In the genomic region with DNA sequence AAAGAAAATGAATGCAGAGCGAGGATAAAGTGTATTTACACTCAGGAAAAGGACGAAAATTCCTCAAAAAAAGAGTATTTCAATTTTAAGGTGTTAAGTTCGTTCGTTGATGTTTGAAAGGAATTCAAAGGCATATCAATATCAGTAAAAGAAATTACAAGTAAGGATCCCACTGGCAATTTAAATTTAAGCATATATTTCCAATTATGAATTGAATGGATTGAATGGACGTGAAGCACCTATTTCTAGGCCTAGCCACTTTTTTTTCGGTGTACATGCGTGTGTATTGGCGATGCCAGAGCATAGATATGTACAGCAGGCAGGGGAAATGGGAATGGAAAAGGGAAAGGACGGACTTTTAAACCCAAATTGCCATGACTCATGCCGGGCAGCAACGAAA, we compare ENCODE assay signal across 1 fruit fly cellular context.
TF ChIP-seq lines count a peak whose summit lies in the region.

No protein-coding gene starts in this region.

TF ChIP-seq in whole organism, embryonic, 481 proteins besides CTCF, POLR2A, EP300 and RAD21 (continued from another document):
- no peak for TF ChIP-seq bowl (GFP tag; IDR thresholded peaks at IDR 0.05; lab: Robert Waterston, UW)
- TF ChIP-seq chm (GFP tag; IDR thresholded peaks at IDR 0.05; lab: Robert Waterston, UW) = no peak
- no peak for TF ChIP-seq CG2678 (tag; optimal IDR thresholded peaks at IDR 0.05; lab: Kevin White, UChicago)
- TF ChIP-seq Max (GFP tag; optimal IDR thresholded peaks at IDR 0.05; lab: Kevin White, UChicago) = peak; percentile 11
- no peak for TF ChIP-seq CG17802 (tag; optimal IDR thresholded peaks at IDR 0.05; lab: Kevin White, UChicago)
- TF ChIP-seq Adf1 (GFP tag; IDR thresholded peaks at IDR 0.05; lab: Robert Waterston, UW) = no peak
- TF ChIP-seq knrl (GFP tag; IDR thresholded peaks at IDR 0.05; lab: Robert Waterston, UW; ENCODE audit: partially characterized antibody) = no peak
- peak; percentile 21 for TF ChIP-seq Hsf (GFP tag; optimal IDR thresholded peaks at IDR 0.05; lab: Kevin White, UChicago)
- peak; percentile 1 for TF ChIP-seq fd96Cb (tag; optimal IDR thresholded peaks at IDR 0.05; lab: Kevin White, UChicago)
- TF ChIP-seq CG16815 (GFP tag; optimal IDR thresholded peaks at IDR 0.05; lab: Kevin White, UChicago) = peak; percentile 16
- no peak for TF ChIP-seq CG8281 (tag; optimal IDR thresholded peaks at IDR 0.05; lab: Kevin White, UChicago)
- no peak for TF ChIP-seq gcm2 (GFP tag; optimal IDR thresholded peaks at IDR 0.05; lab: Kevin White, UChicago)
- no peak for TF ChIP-seq Ada2b (GFP tag; IDR thresholded peaks at IDR 0.05; lab: Robert Waterston, UW)
- TF ChIP-seq D19A (tag; optimal IDR thresholded peaks at IDR 0.05; lab: Kevin White, UChicago) = peak; percentile 27
- peak; percentile 22 for TF ChIP-seq pum (GFP tag; optimal IDR thresholded peaks at IDR 0.05; lab: Kevin White, UChicago)
- peak; percentile 66 for TF ChIP-seq sens (GFP tag; lab: Kevin White, UChicago)
- no peak for TF ChIP-seq CG14965 (GFP tag; optimal IDR thresholded peaks at IDR 0.05; lab: Kevin White, UChicago; ENCODE audit: borderline replicate concordance)
- no peak for TF ChIP-seq Sin3A (optimal IDR thresholded peaks at IDR 0.05; lab: Kevin White, UChicago)
- peak; percentile 73 for TF ChIP-seq dmrt11E (tag; optimal IDR thresholded peaks at IDR 0.05; lab: Kevin White, UChicago)
- TF ChIP-seq vnd (GFP tag; IDR thresholded peaks at IDR 0.05; lab: Robert Waterston, UW; ENCODE audit: partially characterized antibody) = no peak
- peak; percentile 53 for TF ChIP-seq row (GFP tag; IDR thresholded peaks at IDR 0.05; lab: Robert Waterston, UW)
- TF ChIP-seq pros (GFP tag; optimal IDR thresholded peaks at IDR 0.05; lab: Kevin White, UChicago) = no peak
- peak; percentile 80 for TF ChIP-seq zen (tag; optimal IDR thresholded peaks at IDR 0.05; lab: Kevin White, UChicago)
- TF ChIP-seq CG33557 (GFP tag; optimal IDR thresholded peaks at IDR 0.05; lab: Kevin White, UChicago) = peak; percentile 54
- peak; percentile 41; the same call in 1 of the 3 replicates for TF ChIP-seq CG17361 (GFP tag; IDR thresholded peaks at IDR 0.05; lab: Robert Waterston, UW)
- TF ChIP-seq chinmo (GFP tag; IDR thresholded peaks at IDR 0.05; lab: Robert Waterston, UW; ENCODE audit: partially characterized antibody) = no peak
- TF ChIP-seq Ets65A (GFP tag; lab: Kevin White, UChicago) = peak; percentile 54
- TF ChIP-seq mirr (GFP tag; optimal IDR thresholded peaks at IDR 0.05; lab: Kevin White, UChicago) = no peak
- no peak for TF ChIP-seq maf-S (GFP tag; optimal IDR thresholded peaks at IDR 0.05; lab: Kevin White, UChicago)
- no peak for TF ChIP-seq CG1792 (GFP tag; optimal IDR thresholded peaks at IDR 0.05; lab: Kevin White, UChicago)
- peak; percentile 62 for TF ChIP-seq CG2712 (tag; optimal IDR thresholded peaks at IDR 0.05; lab: Kevin White, UChicago)
- TF ChIP-seq gem (tag; optimal IDR thresholded peaks at IDR 0.05; lab: Kevin White, UChicago) = peak; percentile 63
- no peak for TF ChIP-seq CG1832 (GFP tag; optimal IDR thresholded peaks at IDR 0.05; lab: Kevin White, UChicago)
- TF ChIP-seq CG10654 (GFP tag; optimal IDR thresholded peaks at IDR 0.05; lab: Kevin White, UChicago) = no peak
- TF ChIP-seq CG7556 (GFP tag; optimal IDR thresholded peaks at IDR 0.05; lab: Kevin White, UChicago) = peak; percentile 47
- TF ChIP-seq cato (GFP tag; optimal IDR thresholded peaks at IDR 0.05; lab: Kevin White, UChicago; ENCODE audit: borderline replicate concordance) = no peak
- peak; percentile 38 for TF ChIP-seq Atf-2 (GFP tag; optimal IDR thresholded peaks at IDR 0.05; lab: Kevin White, UChicago)
- peak in 1 of 2 experiments; percentile 14 for TF ChIP-seq bsh (GFP tag; optimal IDR thresholded peaks at IDR 0.05; lab: Kevin White, UChicago)
- no peak for TF ChIP-seq CG15011 (GFP tag; optimal IDR thresholded peaks at IDR 0.05; lab: Kevin White, UChicago)
- TF ChIP-seq zf30C (GFP tag; optimal IDR thresholded peaks at IDR 0.05; lab: Kevin White, UChicago) = peak; percentile 98
- peak; percentile 24 for TF ChIP-seq lmd (GFP tag; IDR thresholded peaks at IDR 0.05; lab: Robert Waterston, UW)
- no peak for TF ChIP-seq Hmx (GFP tag; optimal IDR thresholded peaks at IDR 0.05; lab: Kevin White, UChicago)
- no peak for TF ChIP-seq sens-2 (GFP tag; IDR thresholded peaks at IDR 0.05; lab: Robert Waterston, UW)
- TF ChIP-seq sd (tag; optimal IDR thresholded peaks at IDR 0.05; lab: Kevin White, UChicago) = no peak
- peak; percentile 68 for TF ChIP-seq CG17829 (tag; optimal IDR thresholded peaks at IDR 0.05; lab: Kevin White, UChicago)
- no peak for TF ChIP-seq sqz (GFP tag; optimal IDR thresholded peaks at IDR 0.05; lab: Kevin White, UChicago)
- TF ChIP-seq ind (GFP tag; optimal IDR thresholded peaks at IDR 0.05; lab: Kevin White, UChicago) = no peak
- no peak for TF ChIP-seq BEAF-32 (GFP tag; optimal IDR thresholded peaks at IDR 0.05; lab: Kevin White, UChicago)
- TF ChIP-seq ac (GFP tag; optimal IDR thresholded peaks at IDR 0.05; lab: Kevin White, UChicago) = peak; percentile 27
- TF ChIP-seq CG8359 (GFP tag; optimal IDR thresholded peaks at IDR 0.05; lab: Kevin White, UChicago; ENCODE audit: borderline replicate concordance) = no peak
- 0 out of 2 replicates have a peak, but pooled peaks have one; percentile 19 for TF ChIP-seq CG10959 (GFP tag; IDR thresholded peaks at IDR 0.05; lab: Robert Waterston, UW)
- no peak for TF ChIP-seq CG11723 (GFP tag; optimal IDR thresholded peaks at IDR 0.05; lab: Kevin White, UChicago)
- no peak for TF ChIP-seq Deaf1 (tag; optimal IDR thresholded peaks at IDR 0.05; lab: Kevin White, UChicago)
- TF ChIP-seq CG3281 (GFP tag; optimal IDR thresholded peaks at IDR 0.05; lab: Kevin White, UChicago) = no peak
- no peak for TF ChIP-seq wdn (GFP tag; IDR thresholded peaks at IDR 0.05; lab: Robert Waterston, UW)
- TF ChIP-seq Xrp1 (GFP tag; IDR thresholded peaks at IDR 0.05; lab: Robert Waterston, UW) = peak; percentile 59; the same call in 1 of the 2 replicates
- no peak for TF ChIP-seq tx (GFP tag; optimal IDR thresholded peaks at IDR 0.05; lab: Kevin White, UChicago)
- TF ChIP-seq CG16863 (GFP tag; optimal IDR thresholded peaks at IDR 0.05; lab: Kevin White, UChicago) = peak; percentile 5
- TF ChIP-seq rib (GFP tag; IDR thresholded peaks at IDR 0.05; lab: Robert Waterston, UW) = no peak
- no peak for TF ChIP-seq HLH3B (GFP tag; IDR thresholded peaks at IDR 0.05; lab: Robert Waterston, UW)
- TF ChIP-seq CG4820 (GFP tag; optimal IDR thresholded peaks at IDR 0.05; lab: Kevin White, UChicago) = no peak
- no peak for TF ChIP-seq sisA (GFP tag; IDR thresholded peaks at IDR 0.05; lab: Robert Waterston, UW)
- TF ChIP-seq CG6689 (GFP tag; IDR thresholded peaks at IDR 0.05; lab: Robert Waterston, UW) = no peak
- no peak for TF ChIP-seq B-H1 (GFP tag; IDR thresholded peaks at IDR 0.05; lab: Robert Waterston, UW)
- TF ChIP-seq nmo (GFP tag; optimal IDR thresholded peaks at IDR 0.05; lab: Kevin White, UChicago) = peak; percentile 25
- peak; percentile 17 for TF ChIP-seq trem (tag; optimal IDR thresholded peaks at IDR 0.05; lab: Kevin White, UChicago)
- peak; percentile 22 for TF ChIP-seq kay (GFP tag; optimal IDR thresholded peaks at IDR 0.05; lab: Kevin White, UChicago)
- TF ChIP-seq CG10979 (tag; optimal IDR thresholded peaks at IDR 0.05; lab: Kevin White, UChicago) = peak; percentile 32
- peak; percentile 23 for TF ChIP-seq CG1233 (GFP tag; optimal IDR thresholded peaks at IDR 0.05; lab: Kevin White, UChicago)
- no peak for TF ChIP-seq B-H2 (GFP tag; optimal IDR thresholded peaks at IDR 0.05; lab: Kevin White, UChicago)
- TF ChIP-seq lab (GFP tag; optimal IDR thresholded peaks at IDR 0.05; lab: Kevin White, UChicago) = no peak
- TF ChIP-seq CG42726 (GFP tag; IDR thresholded peaks at IDR 0.05; lab: Robert Waterston, UW; ENCODE audit: partially characterized antibody) = no peak
- TF ChIP-seq abd-A (tag; optimal IDR thresholded peaks at IDR 0.05; lab: Kevin White, UChicago) = no peak
- TF ChIP-seq Med (GFP tag; lab: Kevin White, UChicago) = no peak
- TF ChIP-seq Trl (optimal IDR thresholded peaks at IDR 0.05; lab: Kevin White, UChicago) = no peak
- peak; percentile 5 for TF ChIP-seq Trl (GFP tag; optimal IDR thresholded peaks at IDR 0.05; lab: Kevin White, UChicago)
- no peak for TF ChIP-seq CG4360 (GFP tag; IDR thresholded peaks at IDR 0.05; lab: Robert Waterston, UW)
- TF ChIP-seq kah (GFP tag; optimal IDR thresholded peaks at IDR 0.05; lab: Kevin White, UChicago) = no peak
- peak; percentile 33 for TF ChIP-seq grn (GFP tag; optimal IDR thresholded peaks at IDR 0.05; lab: Kevin White, UChicago)
- TF ChIP-seq CG15601 (tag; optimal IDR thresholded peaks at IDR 0.05; lab: Kevin White, UChicago) = no peak
- peak; percentile 23 for TF ChIP-seq CG8924 (tag; optimal IDR thresholded peaks at IDR 0.05; lab: Kevin White, UChicago)
- TF ChIP-seq CG2116 (GFP tag; optimal IDR thresholded peaks at IDR 0.05; lab: Kevin White, UChicago) = no peak
- no peak for TF ChIP-seq CG14441 (GFP tag; IDR thresholded peaks at IDR 0.05; lab: Robert Waterston, UW)
- TF ChIP-seq Usf (GFP tag; optimal IDR thresholded peaks at IDR 0.05; lab: Kevin White, UChicago) = no peak
- TF ChIP-seq odd (GFP tag; optimal IDR thresholded peaks at IDR 0.05; lab: Kevin White, UChicago) = no peak
- no peak for TF ChIP-seq D (optimal IDR thresholded peaks at IDR 0.05; lab: Kevin White, UChicago)
- TF ChIP-seq D (GFP tag; optimal IDR thresholded peaks at IDR 0.05; lab: Kevin White, UChicago) = peak; percentile 42
- TF ChIP-seq CG10209 (GFP tag; optimal IDR thresholded peaks at IDR 0.05; lab: Kevin White, UChicago) = no peak
- no peak for TF ChIP-seq Fer3 (tag; optimal IDR thresholded peaks at IDR 0.05; lab: Kevin White, UChicago)
TF ChIP-seq in whole organism, embryonic: peak in this region for 59.
